Fruit fly (Drosophila melanogaster) whole organism, prepupa: ENCODE measurements around the gene CG17107.

Source experiments
- Blimp-1 ChIP-seq: fragments of 200-800 bp; sonication (Bioruptor generic); optimal IDR thresholded peaks from 3 replicates; lab custom pipeline; 2017; ENCODE audit warnings: missing biosample characterization, missing genetic modification characterization, mild to moderate bottlenecking, moderate library complexity, missing genetic modification reagents
- CG10631 ChIP-seq: fragments of 200-800 bp; sonication (Bioruptor generic); optimal IDR thresholded peaks from 2 replicates; lab custom pipeline; 2016; ENCODE audit warnings: missing biosample characterization, missing genetic modification characterization
- CG10669 ChIP-seq: fragments of 200-800 bp; sonication (Bioruptor generic); optimal IDR thresholded peaks from 3 replicates; lab custom pipeline; 2018; ENCODE audit warnings: missing biosample characterization, mild to moderate bottlenecking, missing genetic modification characterization, moderate library complexity
- CG11294 ChIP-seq: fragments of 200-800 bp; sonication (Bioruptor generic); IDR thresholded peaks from 2 replicates; pipeline ENCODE4 v1.3.6; 2022; ENCODE audit warnings: missing biosample characterization, missing genetic modification characterization
- CG11762 ChIP-seq: fragments of 200-800 bp; sonication (Bioruptor generic); optimal IDR thresholded peaks from 3 replicates; lab custom pipeline; 2016; ENCODE audit warnings: missing biosample characterization, missing genetic modification characterization; ENCODE audit not compliant: insufficient read depth
- CG15336 ChIP-seq: fragments of 200-800 bp; sonication (Bioruptor generic); IDR thresholded peaks from 2 replicates; pipeline ENCODE4 v1.3.6; 2022; ENCODE audit warnings: missing biosample characterization, missing genetic modification characterization
- CG16779 ChIP-seq: fragments of 200-800 bp; sonication (Bioruptor generic); optimal IDR thresholded peaks from 3 replicates; lab custom pipeline; 2017; ENCODE audit warnings: missing biosample characterization, mild to moderate bottlenecking, missing genetic modification characterization
- CG3032 ChIP-seq: fragments of 200-800 bp; optimal IDR thresholded peaks from 2 replicates; lab custom pipeline; 2019; ENCODE audit warnings: missing biosample characterization, mild to moderate bottlenecking, missing genetic modification characterization, moderate library complexity
- CG32006 ChIP-seq: fragments of 200-800 bp; sonication (Bioruptor generic); optimal IDR thresholded peaks from 3 replicates; lab custom pipeline; 2017; ENCODE audit warnings: missing biosample characterization, mild to moderate bottlenecking, missing genetic modification characterization
- CG34406 ChIP-seq: fragments of 200-800 bp; sonication (Bioruptor generic); optimal IDR thresholded peaks from 3 replicates; lab custom pipeline; 2016; ENCODE audit warnings: missing biosample characterization, missing genetic modification characterization
- CG3919 ChIP-seq: fragments of 200-800 bp; sonication (Bioruptor generic); optimal IDR thresholded peaks from 3 replicates; lab custom pipeline; 2016; ENCODE audit warnings: missing biosample characterization, missing genetic modification characterization
- CG6276 ChIP-seq: fragments of 200-800 bp; sonication (Bioruptor generic); optimal IDR thresholded peaks from 2 replicates; lab custom pipeline; 2017; ENCODE audit warnings: missing biosample characterization, mild to moderate bottlenecking, missing genetic modification characterization
- CG6792 ChIP-seq: fragments of 200-800 bp; sonication (Bioruptor generic); optimal IDR thresholded peaks from 3 replicates; lab custom pipeline; 2016; ENCODE audit warnings: missing biosample characterization, missing genetic modification characterization
- CG7368 ChIP-seq: fragments of 200-800 bp; sonication (Bioruptor generic); optimal IDR thresholded peaks from 3 replicates; lab custom pipeline; 2016; ENCODE audit warnings: missing biosample characterization, missing genetic modification characterization
- CG8119 ChIP-seq: fragments of 200-800 bp; sonication (Bioruptor generic); IDR thresholded peaks from 3 replicates; pipeline ENCODE4 v1.3.6; 2022; ENCODE audit warnings: missing biosample characterization, missing genetic modification characterization
- CG8319 ChIP-seq: fragments of 200-800 bp; sonication (Bioruptor generic); optimal IDR thresholded peaks from 3 replicates; lab custom pipeline; 2016; ENCODE audit warnings: missing biosample characterization, missing genetic modification characterization
- CG8632 ChIP-seq: fragments of 200-800 bp; sonication (Bioruptor generic); optimal IDR thresholded peaks from 3 replicates; lab custom pipeline; 2016; ENCODE audit warnings: missing biosample characterization, missing genetic modification characterization
- CG9139 ChIP-seq: fragments of 200-800 bp; sonication (Bioruptor generic); optimal IDR thresholded peaks from 3 replicates; lab custom pipeline; 2017; ENCODE audit warnings: missing biosample characterization, mild to moderate bottlenecking, missing genetic modification characterization
- Eip78C ChIP-seq: fragments of 200-800 bp; sonication (Bioruptor generic); peaks from one replicate; lab custom pipeline; 2016; ENCODE audit warnings: missing biosample characterization, missing genetic modification characterization
- Eip93F ChIP-seq: fragments of 200-800 bp; sonication (Bioruptor generic); optimal IDR thresholded peaks from 2 replicates; lab custom pipeline; 2016; ENCODE audit warnings: missing biosample characterization, mild to moderate bottlenecking, missing genetic modification characterization
- Ets21C ChIP-seq: fragments of 200-800 bp; sonication (Bioruptor generic); optimal IDR thresholded peaks from 3 replicates; lab custom pipeline; 2016; ENCODE audit warnings: missing biosample characterization, missing genetic modification characterization
- Gug ChIP-seq: fragments of 200-800 bp; sonication (Bioruptor generic); IDR thresholded peaks from 2 replicates; pipeline ENCODE4 v1.3.6; 2022; ENCODE audit warnings: missing biosample characterization, missing genetic modification characterization
- Hr38 ChIP-seq: sonication (Bioruptor generic); optimal IDR thresholded peaks from 2 replicates; lab custom pipeline; 2016; ENCODE audit warnings: missing biosample characterization, missing genetic modification characterization
- Hr4 ChIP-seq: fragments of 200-800 bp; sonication (Bioruptor generic); optimal IDR thresholded peaks from 3 replicates; lab custom pipeline; 2016; ENCODE audit warnings: missing biosample characterization, missing genetic modification characterization
- Lpt ChIP-seq: fragments of 200-800 bp; sonication (Bioruptor generic); optimal IDR thresholded peaks from 3 replicates; lab custom pipeline; 2016; ENCODE audit warnings: missing biosample characterization, missing genetic modification characterization
- OdsH ChIP-seq: fragments of 200-800 bp; sonication (Bioruptor generic); optimal IDR thresholded peaks from 3 replicates; lab custom pipeline; 2016; ENCODE audit warnings: missing biosample characterization, missing genetic modification characterization
- Smox ChIP-seq: fragments of 200-800 bp; sonication (Bioruptor generic); optimal IDR thresholded peaks from 3 replicates; lab custom pipeline; 2016; ENCODE audit warnings: missing biosample characterization, missing genetic modification characterization
- Sox102F ChIP-seq: fragments of 200-800 bp; sonication (Bioruptor generic); optimal IDR thresholded peaks from 2 replicates; lab custom pipeline; 2016; ENCODE audit warnings: missing biosample characterization, mild to moderate bottlenecking, missing genetic modification characterization
- Sox15 ChIP-seq: fragments of 200-800 bp; sonication (Bioruptor generic); optimal IDR thresholded peaks from 3 replicates; lab custom pipeline; 2016; ENCODE audit warnings: missing biosample characterization, missing genetic modification characterization
- achi ChIP-seq: fragments of 200-800 bp; sonication (Bioruptor generic); optimal IDR thresholded peaks from 3 replicates; lab custom pipeline; 2016; ENCODE audit warnings: missing biosample characterization, missing genetic modification characterization
- acj6 ChIP-seq: fragments of 200-800 bp; sonication (Bioruptor generic); optimal IDR thresholded peaks from 3 replicates; lab custom pipeline; 2016; ENCODE audit warnings: missing biosample characterization, missing genetic modification characterization
- cyc ChIP-seq: fragments of 200-800 bp; sonication (Bioruptor generic); optimal IDR thresholded peaks from 3 replicates; lab custom pipeline; 2016; ENCODE audit warnings: missing biosample characterization, missing genetic modification characterization
- dac ChIP-seq: fragments of 200-800 bp; sonication (Bioruptor generic); optimal IDR thresholded peaks from 2 replicates; lab custom pipeline; 2017; ENCODE audit warnings: missing biosample characterization, mild to moderate bottlenecking, missing genetic modification characterization
- dsx ChIP-seq: fragments of 200-800 bp; optimal IDR thresholded peaks from 3 replicates; lab custom pipeline; 2019; ENCODE audit warnings: missing biosample characterization, mild to moderate bottlenecking, missing genetic modification characterization, moderate library complexity; ENCODE audit not compliant: poor library complexity, severe bottlenecking
- eg ChIP-seq: fragments of 200-800 bp; sonication (Bioruptor generic); IDR thresholded peaks from 3 replicates; pipeline ENCODE4 v1.3.6; 2022; ENCODE audit warnings: missing biosample characterization, missing genetic modification characterization
- esn ChIP-seq: fragments of 200-800 bp; sonication (Bioruptor generic); optimal IDR thresholded peaks from 2 replicates; lab custom pipeline; 2016; ENCODE audit warnings: missing biosample characterization, mild to moderate bottlenecking, missing genetic modification characterization, moderate library complexity
- fd59A ChIP-seq: fragments of 200-800 bp; sonication (Bioruptor generic); optimal IDR thresholded peaks from 2 replicates; lab custom pipeline; 2017; ENCODE audit warnings: missing biosample characterization, mild to moderate bottlenecking, missing genetic modification characterization, missing genetic modification reagents
- fd85E ChIP-seq: fragments of 200-800 bp; sonication (Bioruptor generic); optimal IDR thresholded peaks from 3 replicates; lab custom pipeline; 2016; ENCODE audit warnings: missing biosample characterization, missing genetic modification characterization
- fkh ChIP-seq: fragments of 200-800 bp; sonication (Bioruptor generic); optimal IDR thresholded peaks from 3 replicates; lab custom pipeline; 2017; ENCODE audit warnings: missing biosample characterization, mild to moderate bottlenecking, missing genetic modification characterization, moderate library complexity
- net ChIP-seq: fragments of 200-800 bp; sonication (Bioruptor generic); optimal IDR thresholded peaks from 3 replicates; lab custom pipeline; 2016; ENCODE audit warnings: missing biosample characterization, missing genetic modification characterization
- pdm3 ChIP-seq: fragments of 200-800 bp; sonication (Bioruptor generic); optimal IDR thresholded peaks from 3 replicates; lab custom pipeline; 2016; ENCODE audit warnings: missing biosample characterization, missing genetic modification characterization
- salr ChIP-seq, 2 experiments: fragments of 200-800 bp; sonication (Bioruptor generic); optimal IDR thresholded peaks; 3 replicates each; lab custom pipeline; 2016 to 2018; ENCODE audit warnings: missing biosample characterization in 2 of 2, missing genetic modification characterization in 2 of 2, mild to moderate bottlenecking in 1 of 2
- spab ChIP-seq: fragments of 200-800 bp; sonication (Bioruptor generic); optimal IDR thresholded peaks from 2 replicates; lab custom pipeline; 2017; ENCODE audit warnings: missing biosample characterization, mild to moderate bottlenecking, missing genetic modification characterization, missing genetic modification reagents
- ss ChIP-seq, 2 experiments: fragments of 200-800 bp; sonication (Bioruptor generic); optimal IDR thresholded peaks; 2 replicates in 1 of 2; 3 replicates in 1 of 2; lab custom pipeline; 2017 to 2018; ENCODE audit warnings: mild to moderate bottlenecking in 2 of 2, missing biosample characterization in 2 of 2, missing genetic modification characterization in 2 of 2, moderate library complexity in 1 of 2
- svp ChIP-seq: fragments of 200-800 bp; sonication (Bioruptor generic); peaks from one replicate; lab custom pipeline; 2016; ENCODE audit warnings: missing biosample characterization, missing genetic modification characterization

The CG17107 gene

DNA sequence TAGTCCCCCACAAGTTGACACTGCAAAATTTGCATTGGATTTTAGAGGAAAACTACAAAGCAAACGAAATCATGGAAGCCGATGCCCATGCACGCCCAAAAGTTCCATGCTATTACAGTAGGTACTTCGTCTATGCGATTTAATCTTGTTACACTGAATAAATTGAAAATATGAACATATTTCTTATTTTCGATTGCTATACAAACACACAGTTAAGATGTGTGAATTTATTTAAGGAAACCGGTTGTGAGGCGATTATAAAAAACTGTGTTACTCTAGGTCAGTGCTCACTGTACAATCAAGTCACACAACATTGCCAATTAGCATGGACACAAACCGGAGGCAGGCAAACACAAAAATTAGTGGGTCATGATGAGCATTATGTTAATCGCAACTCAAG is 16.1 kb upstream of the CG17107 start (continued):
- peak; percentile 85 for TF ChIP-seq CG8119 (GFP tag; lab: Robert Waterston, UW)
- peak; percentile 70 for TF ChIP-seq CG8319 (GFP tag; lab: Kevin White, UChicago)
- peak; percentile 43 for TF ChIP-seq spab (GFP tag; lab: Kevin White, UChicago)
- TF ChIP-seq dac (GFP tag; lab: Kevin White, UChicago) = peak; percentile 68
- peak; percentile 75 for TF ChIP-seq CG10669
- no peak for TF ChIP-seq Hr38 (GFP tag; lab: Kevin White, UChicago)
- TF ChIP-seq Ets21C (GFP tag; lab: Kevin White, UChicago) = peak; percentile 9
- TF ChIP-seq pdm3 (GFP tag; lab: Kevin White, UChicago) = peak; percentile 86

DNA sequence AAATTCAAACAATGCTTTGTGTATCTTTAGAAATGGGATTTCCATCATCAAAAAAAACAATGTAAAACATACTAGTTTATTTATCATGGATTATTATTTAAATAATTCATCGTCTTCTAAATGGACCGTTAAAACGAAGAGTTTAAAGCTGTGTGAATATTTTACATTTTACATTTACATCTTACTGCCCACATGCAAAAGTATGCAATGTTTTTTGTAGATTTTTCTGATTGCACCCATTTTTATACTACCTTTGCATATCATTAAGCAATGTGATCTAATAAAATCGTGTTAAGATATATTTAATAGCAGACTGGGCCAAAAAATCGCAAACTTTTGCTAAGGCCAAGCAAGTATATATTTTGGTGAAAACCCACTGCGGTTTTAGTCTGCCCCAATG is 10.2 kb upstream of the CG17107 start:
- TF ChIP-seq Ets21C (GFP tag; lab: Kevin White, UChicago) = no peak
- no peak for TF ChIP-seq CG11294 (GFP tag; lab: Robert Waterston, UW)
- TF ChIP-seq CG6276 (GFP tag; lab: Kevin White, UChicago) = no peak
- TF ChIP-seq pdm3 (GFP tag; lab: Kevin White, UChicago) = no peak
- no peak for TF ChIP-seq Sox15 (GFP tag; lab: Kevin White, UChicago)
- no peak for TF ChIP-seq achi
- no peak for TF ChIP-seq ss (GFP tag; optimal IDR thresholded peaks at IDR 0.05; lab: Kevin White, UChicago)
- TF ChIP-seq Blimp-1 (GFP tag; lab: Kevin White, UChicago) = no peak
- no peak for TF ChIP-seq Hr4 (GFP tag; lab: Kevin White, UChicago)
- TF ChIP-seq CG34406 (GFP tag; lab: Kevin White, UChicago) = no peak
- no peak for TF ChIP-seq CG8319 (GFP tag; lab: Kevin White, UChicago)
- no peak for TF ChIP-seq CG16779 (tag; lab: Kevin White, UChicago)
- TF ChIP-seq Eip93F (GFP tag; lab: Kevin White, UChicago) = no peak
- no peak for TF ChIP-seq Smox (GFP tag; lab: Kevin White, UChicago)
- TF ChIP-seq Lpt (GFP tag; lab: Kevin White, UChicago) = no peak
- TF ChIP-seq fd85E (GFP tag; lab: Kevin White, UChicago) = no peak

DNA sequence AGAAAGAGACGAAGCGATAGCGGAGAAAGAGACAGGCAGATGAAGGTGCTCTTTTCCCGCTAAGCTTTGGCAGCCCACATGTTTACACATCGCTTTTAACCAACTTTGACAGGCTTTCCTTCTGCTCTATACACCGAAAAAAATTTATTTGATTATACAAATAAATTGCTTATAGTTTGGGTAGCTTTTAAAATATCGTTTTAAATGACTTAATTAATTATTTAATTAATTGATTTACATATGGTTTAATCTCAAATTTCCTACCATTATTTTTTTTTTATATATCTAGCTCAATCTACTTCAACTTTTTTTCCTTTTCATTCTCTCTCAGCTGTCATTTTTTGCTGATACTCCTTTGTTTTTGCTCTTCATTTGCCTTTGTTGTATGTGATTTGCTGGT is 8.7 kb upstream of the CG17107 start:
- TF ChIP-seq eg (GFP tag; lab: Robert Waterston, UW) = peak; percentile 25; the same call in 1 of the 3 replicates
- no peak for TF ChIP-seq fkh (GFP tag; lab: Kevin White, UChicago)
- TF ChIP-seq Hr4 (GFP tag; lab: Kevin White, UChicago) = peak; percentile 16
- TF ChIP-seq CG11762 (GFP tag; lab: Kevin White, UChicago) = peak; percentile 22
- TF ChIP-seq svp = peak; percentile 60
- TF ChIP-seq CG3032 (tag; lab: Kevin White, UChicago) = peak; percentile 45
- peak; percentile 31 for TF ChIP-seq CG10631 (GFP tag; lab: Kevin White, UChicago)
- TF ChIP-seq CG34406 (GFP tag; lab: Kevin White, UChicago) = peak; percentile 27
- TF ChIP-seq Gug (GFP tag; lab: Robert Waterston, UW) = no peak
- peak; percentile 46; the same call in 2 of the 3 replicates for TF ChIP-seq CG8119 (GFP tag; lab: Robert Waterston, UW)
- TF ChIP-seq salr (GFP tag; optimal IDR thresholded peaks at IDR 0.05; lab: Kevin White, UChicago) = no peak
- no peak for TF ChIP-seq CG8632 (GFP tag; lab: Kevin White, UChicago)
- peak in 1 of 2 experiments; percentile 40 for TF ChIP-seq ss (GFP tag; optimal IDR thresholded peaks at IDR 0.05; lab: Kevin White, UChicago)
- TF ChIP-seq Blimp-1 (GFP tag; lab: Kevin White, UChicago) = no peak
- TF ChIP-seq OdsH (GFP tag; lab: Kevin White, UChicago) = peak; percentile 25
- TF ChIP-seq Sox102F (GFP tag; lab: Kevin White, UChicago) = no peak
- TF ChIP-seq esn = no peak
- TF ChIP-seq cyc (GFP tag; lab: Kevin White, UChicago) = no peak
- peak; percentile 6 for TF ChIP-seq CG6792 (GFP tag; lab: Kevin White, UChicago)
- TF ChIP-seq achi = peak; percentile 28
- no peak for TF ChIP-seq fd59A
- TF ChIP-seq Eip78C (GFP tag; lab: Kevin White, UChicago) = peak; percentile 92
- peak; percentile 40 for TF ChIP-seq spab (GFP tag; lab: Kevin White, UChicago)
- peak; percentile 5 for TF ChIP-seq net (GFP tag; lab: Kevin White, UChicago)
- TF ChIP-seq CG7368 (GFP tag; lab: Kevin White, UChicago) = no peak
- peak; percentile 47 for TF ChIP-seq CG32006 (GFP tag; lab: Kevin White, UChicago)
- TF ChIP-seq CG9139 (GFP tag; lab: Kevin White, UChicago) = peak; percentile 17
- peak; percentile 42 for TF ChIP-seq CG10669
- TF ChIP-seq dac (GFP tag; lab: Kevin White, UChicago) = no peak
- TF ChIP-seq CG6276 (GFP tag; lab: Kevin White, UChicago) = peak; percentile 21
- peak; percentile 46 for TF ChIP-seq dsx (GFP tag; lab: Kevin White, UChicago)
- no peak for TF ChIP-seq fd85E (GFP tag; lab: Kevin White, UChicago)
- TF ChIP-seq CG15336 (GFP tag; lab: Robert Waterston, UW) = 0 out of 2 replicates have a peak, but pooled peaks have one; percentile 43
- TF ChIP-seq CG3919 (GFP tag; lab: Kevin White, UChicago) = peak; percentile 49
- TF ChIP-seq acj6 = peak; percentile 14
